Worm (Caenorhabditis elegans) whole organism, young adult: ENCODE data around the gene mapk-15.

Experiments
- Y79H2A.3 ChIP-seq: fragments of 200-800 bp; sonication (Bioruptor generic); conservative IDR thresholded peaks from 2 replicates; pipeline ENCODE4 v1.3.6; 2022; ENCODE audit warnings: missing genetic modification reagents, missing genetic modification characterization, missing compliant biosample characterization
- akir-1 ChIP-seq: fragments of 200-800 bp; sonication (Bioruptor generic); optimal IDR thresholded peaks from 2 replicates; lab custom pipeline; 2018; ENCODE audit warnings: mild to moderate bottlenecking, missing genetic modification characterization, moderate library complexity, missing compliant biosample characterization
- ama-1 ChIP-seq, 3 experiments: fragments of 150-350 bp in 1 of 3; sonication (generic microtip) in 2 of 3; optimal IDR thresholded peaks; 2 replicates each; lab custom pipeline; 2014 to 2018; ENCODE audit warnings: missing biosample characterization in 2 of 3, missing genetic modification characterization in 2 of 3, missing genetic modification reagents in 2 of 3
- bed-1 ChIP-seq: fragments of 200-800 bp; sonication (Bioruptor generic); IDR thresholded peaks from 2 replicates; pipeline ENCODE4 v1.3.6; 2022; ENCODE audit warnings: missing genetic modification reagents, missing genetic modification characterization, missing compliant biosample characterization
- ceh-58 ChIP-seq: fragments of 200-800 bp; sonication (Bioruptor generic); IDR thresholded peaks from 2 replicates; pipeline ENCODE4 v1.3.6; 2022; ENCODE audit warnings: missing genetic modification characterization, missing compliant biosample characterization
- hmg-20 ChIP-seq: fragments of 200-800 bp; sonication (Bioruptor generic); IDR thresholded peaks from 2 replicates; pipeline ENCODE4 v1.3.6; 2022; ENCODE audit warnings: missing genetic modification reagents, missing genetic modification characterization, missing compliant biosample characterization
- lin-26 ChIP-seq: fragments of 200-800 bp; sonication (Bioruptor generic); IDR thresholded peaks from 2 replicates; pipeline ENCODE4 v1.3.6; 2022; ENCODE audit warnings: missing genetic modification reagents, missing genetic modification characterization, missing compliant biosample characterization
- pha-4 ChIP-seq: fragments of 150-350 bp; sonication (generic microtip); optimal IDR thresholded peaks from 2 replicates; lab custom pipeline; 2014; ENCODE audit warnings: missing biosample characterization, missing genetic modification reagents, missing genetic modification characterization
- repo-1 ChIP-seq: sonication (generic microtip); optimal IDR thresholded peaks from 2 replicates; lab custom pipeline; 2017; ENCODE audit warnings: mild to moderate bottlenecking, missing genetic modification characterization, missing compliant biosample characterization
- tlf-1 ChIP-seq: fragments of 200-800 bp; sonication (Bioruptor generic); optimal IDR thresholded peaks from 2 replicates; lab custom pipeline; 2018; ENCODE audit warnings: mild to moderate bottlenecking, missing genetic modification characterization, missing compliant biosample characterization
- zim-3 ChIP-seq: sonication (generic microtip); optimal IDR thresholded peaks from 2 replicates; lab custom pipeline; 2017; ENCODE audit warnings: mild to moderate bottlenecking, missing genetic modification characterization, moderate library complexity, missing compliant biosample characterization

ce11 chrIII:6067557-6067956, at the start of gene mapk-15:
- TF ChIP-seq ama-1 (optimal IDR thresholded peaks at IDR 0.05; lab: Kevin White, UChicago) (no peak), ama-1 (GFP tag; optimal IDR thresholded peaks at IDR 0.05; lab: Kevin White, UChicago) (no peak), tlf-1 (GFP tag; lab: Kevin White, UChicago) (no peak), hmg-20 (GFP tag; lab: Robert Waterston, UW) (no peak), lin-26 (no peak), Y79H2A.3 (GFP tag; lab: Robert Waterston, UW) (no peak), ceh-58 (GFP tag; lab: Robert Waterston, UW) (no peak), zim-3 (tag; lab: Kevin White, UChicago) (no peak), pha-4 (tag; lab: Kevin White, UChicago) (no peak), bed-1 (GFP tag; lab: Robert Waterston, UW) (no peak), repo-1 (no peak), akir-1 (GFP tag; lab: Kevin White, UChicago) (no peak)
